Worm (Caenorhabditis elegans): ENCODE data around the gene R05G6.9.

The R05G6.9 gene

ce11 chrIV:7550445-7550844 lies 34.4 kb upstream of the R05G6.9 start, which contains the start of gene pam-1:
Gene pam-1 (minus strand): TSS chrIV:7550812.
- TF ChIP-seq dmd-6 (GFP tag; IDR thresholded peaks at IDR 0.05) (peak; percentile 25; the same call in 1 of the 2 replicates), ztf-7 (tag; optimal IDR thresholded peaks at IDR 0.05) (no peak), mdt-29 (GFP tag; IDR thresholded peaks at IDR 0.05) (no peak), ZK337.2 (GFP tag; IDR thresholded peaks at IDR 0.05) (no peak), daf-16 (GFP tag; optimal IDR thresholded peaks at IDR 0.05) (no peak), daf-16 (tag; optimal IDR thresholded peaks at IDR 0.05) (peak; percentile 64), spr-3 (GFP tag; optimal IDR thresholded peaks at IDR 0.05) (no peak), ces-1 (GFP tag; optimal IDR thresholded peaks at IDR 0.05) (no peak), unc-39 (tag; optimal IDR thresholded peaks at IDR 0.05) (no peak), hlh-30 (tag; optimal IDR thresholded peaks at IDR 0.05; ENCODE audit: insufficient read depth) (no peak), T26A8.4 (GFP tag; IDR thresholded peaks at IDR 0.05) (no peak), lin-38 (GFP tag; IDR thresholded peaks at IDR 0.05) (no peak), saeg-2 (GFP tag; IDR thresholded peaks at IDR 0.05) (no peak), pha-4 (GFP tag; IDR thresholded peaks at IDR 0.05) (no peak), pha-4 (tag; optimal IDR thresholded peaks at IDR 0.05) (no peak), ceh-28 (tag; optimal IDR thresholded peaks at IDR 0.05) (no peak), lin-15B (tag; optimal IDR thresholded peaks at IDR 0.05) (no peak), lin-39 (tag; optimal IDR thresholded peaks at IDR 0.05) (no peak), R02D3.7 (tag; optimal IDR thresholded peaks at IDR 0.05) (no peak), lin-29 (GFP tag; IDR thresholded peaks at IDR 0.05) (no peak), mdl-1 (tag; optimal IDR thresholded peaks at IDR 0.05) (no peak), fkh-10 (GFP tag; optimal IDR thresholded peaks at IDR 0.05) (no peak), aly-2 (tag; optimal IDR thresholded peaks at IDR 0.05) (no peak), daf-8 (GFP tag; IDR thresholded peaks at IDR 0.05) (no peak), F26F4.8 (GFP tag; conservative IDR thresholded peaks at IDR 0.05) (no peak), hlh-11 (tag; optimal IDR thresholded peaks at IDR 0.05) (peak; percentile 3), Y48G9A.11 (GFP tag; IDR thresholded peaks at IDR 0.05) (no peak), spr-1 (tag; optimal IDR thresholded peaks at IDR 0.05) (no peak), nhr-41 (GFP tag; IDR thresholded peaks at IDR 0.05) (no peak), ceh-82 (tag; optimal IDR thresholded peaks at IDR 0.05) (no peak), rbr-2 (tag; optimal IDR thresholded peaks at IDR 0.05) (no peak), nhr-10 (tag; optimal IDR thresholded peaks at IDR 0.05) (no peak), dmd-8 (GFP tag; IDR thresholded peaks at IDR 0.05) (no peak), lin-1 (GFP tag; IDR thresholded peaks at IDR 0.05) (no peak), zfp-3 (GFP tag; conservative IDR thresholded peaks at IDR 0.05) (no peak), php-3 (GFP tag; IDR thresholded peaks at IDR 0.05) (0 out of 2 replicates have a peak, but pooled peaks have one; percentile 29), skn-1 (tag; optimal IDR thresholded peaks at IDR 0.05) (no peak), ztf-11 (tag; optimal IDR thresholded peaks at IDR 0.05) (no peak), sdz-12 (GFP tag; optimal IDR thresholded peaks at IDR 0.05) (no peak), nhr-6 (tag; optimal IDR thresholded peaks at IDR 0.05) (no peak), jun-1 (tag; optimal IDR thresholded peaks at IDR 0.05) (no peak), duxl-1 (tag; optimal IDR thresholded peaks at IDR 0.05; ENCODE audit: poor library complexity) (no peak), ceh-62 (tag; optimal IDR thresholded peaks at IDR 0.05) (no peak), attf-4 (tag; optimal IDR thresholded peaks at IDR 0.05) (no peak), T20F7.1 (GFP tag; optimal IDR thresholded peaks at IDR 0.05) (no peak), F49E8.2 (tag; optimal IDR thresholded peaks at IDR 0.05; ENCODE audit: borderline replicate concordance) (peak; percentile 49), dve-1 (tag; optimal IDR thresholded peaks at IDR 0.05; ENCODE audit: insufficient read depth) (peak; percentile 43), dpl-1 (GFP tag; optimal IDR thresholded peaks at IDR 0.05) (no peak), lir-3 (tag; optimal IDR thresholded peaks at IDR 0.05) (no peak), lin-13 (GFP tag; optimal IDR thresholded peaks at IDR 0.05) (no peak)

Measured in whole organism, L4 larva.